Fruit fly (Drosophila melanogaster) whole organism, embryonic: ENCODE results near the gene FASN2.

ENCODE experiments used
- BEAF-32 ChIP-seq: fragments of 200-800 bp; sonication (Bioruptor generic); optimal IDR thresholded peaks from 3 replicates; lab custom pipeline; 2017; ENCODE audit warnings: missing biosample characterization, missing genetic modification characterization, mild to moderate bottlenecking, moderate library complexity, missing genetic modification reagents
- Bdp1 ChIP-seq: fragments of 200-800 bp; sonication (Bioruptor generic); optimal IDR thresholded peaks from 3 replicates; lab custom pipeline; 2016; ENCODE audit warnings: missing biosample characterization, missing genetic modification characterization
- Bgb ChIP-seq: fragments of 200-800 bp; sonication (Bioruptor generic); IDR thresholded peaks from 2 replicates; pipeline ENCODE4 v1.3.6; 2022; ENCODE audit warnings: missing biosample characterization, missing genetic modification characterization; ENCODE audit not compliant: partially characterized antibody
- CG10147 ChIP-seq: fragments of 200-800 bp; sonication (Bioruptor generic); optimal IDR thresholded peaks from 2 replicates; lab custom pipeline; 2019; ENCODE audit warnings: missing biosample characterization, mild to moderate bottlenecking, missing genetic modification characterization, moderate library complexity
- CG13123 ChIP-seq: fragments of 200-800 bp; sonication (Bioruptor generic); optimal IDR thresholded peaks from 2 replicates; lab custom pipeline; 2016; ENCODE audit warnings: missing biosample characterization, missing genetic modification characterization
- CG14860 ChIP-seq: fragments of 200-800 bp; sonication (Bioruptor generic); IDR thresholded peaks from 3 replicates; pipeline ENCODE4 v1.3.6; 2022; ENCODE audit warnings: missing biosample characterization, missing genetic modification characterization; ENCODE audit not compliant: partially characterized antibody
- CG1603 ChIP-seq: fragments of 200-800 bp; sonication (Bioruptor generic); optimal IDR thresholded peaks from 2 replicates; lab custom pipeline; 2019; ENCODE audit warnings: missing biosample characterization, mild to moderate bottlenecking, missing genetic modification characterization, moderate library complexity
- CG17912 ChIP-seq: fragments of 200-800 bp; sonication (Bioruptor generic); optimal IDR thresholded peaks from 2 replicates; lab custom pipeline; 2018; ENCODE audit warnings: missing biosample characterization, mild to moderate bottlenecking, missing genetic modification characterization
- CG2129 ChIP-seq: fragments of 200-800 bp; sonication (Bioruptor generic); IDR thresholded peaks from 2 replicates; pipeline ENCODE4 v1.3.6; 2022; ENCODE audit warnings: missing biosample characterization, missing genetic modification characterization; ENCODE audit not compliant: partially characterized antibody
- CG2712 ChIP-seq: fragments of 200-800 bp; optimal IDR thresholded peaks from 3 replicates; lab custom pipeline; 2019; ENCODE audit warnings: missing biosample characterization, mild to moderate bottlenecking, missing genetic modification characterization, moderate library complexity
- CG31224 ChIP-seq: fragments of 200-800 bp; sonication (Bioruptor generic); IDR thresholded peaks from 2 replicates; pipeline ENCODE4 v1.3.6; 2022; ENCODE audit warnings: missing biosample characterization, missing genetic modification characterization
- CG3847 ChIP-seq: fragments of 200-800 bp; sonication (Bioruptor generic); IDR thresholded peaks from 2 replicates; pipeline ENCODE4 v1.3.6; 2022; ENCODE audit warnings: missing biosample characterization, missing genetic modification characterization
- CG42726 ChIP-seq: fragments of 200-800 bp; sonication (Bioruptor generic); IDR thresholded peaks from 2 replicates; pipeline ENCODE4 v1.3.6; 2022; ENCODE audit warnings: missing biosample characterization, missing genetic modification characterization; ENCODE audit not compliant: partially characterized antibody
- CG4617 ChIP-seq: fragments of 200-800 bp; sonication (Bioruptor generic); optimal IDR thresholded peaks from 3 replicates; lab custom pipeline; 2016; ENCODE audit warnings: missing biosample characterization, missing genetic modification characterization, borderline replicate concordance
- CG4707 ChIP-seq: fragments of 200-800 bp; sonication (Bioruptor generic); optimal IDR thresholded peaks from 2 replicates; lab custom pipeline; 2018; ENCODE audit warnings: missing biosample characterization, mild to moderate bottlenecking, missing genetic modification characterization, moderate library complexity
- CG7963 ChIP-seq: fragments of 200-800 bp; sonication (Bioruptor generic); IDR thresholded peaks from 3 replicates; pipeline ENCODE4 v1.3.6; 2022; ENCODE audit warnings: missing biosample characterization, missing genetic modification characterization; ENCODE audit not compliant: partially characterized antibody
- CG8765 ChIP-seq: fragments of 200-800 bp; sonication (Bioruptor generic); IDR thresholded peaks from 2 replicates; pipeline ENCODE4 v1.3.6; 2022; ENCODE audit warnings: missing biosample characterization, missing genetic modification characterization
- CG9797 ChIP-seq: fragments of 200-800 bp; sonication (Bioruptor generic); optimal IDR thresholded peaks from 3 replicates; lab custom pipeline; 2018; ENCODE audit warnings: missing biosample characterization, mild to moderate bottlenecking, missing genetic modification characterization
- Dll ChIP-seq: fragments of 200-800 bp; sonication (Bioruptor generic); IDR thresholded peaks from 4 replicates; pipeline ENCODE4 v1.3.6; 2022; ENCODE audit warnings: missing biosample characterization, missing genetic modification characterization; ENCODE audit not compliant: partially characterized antibody
- Doc2 ChIP-seq: fragments of 200-800 bp; sonication (Bioruptor generic); IDR thresholded peaks from 2 replicates; pipeline ENCODE4 v1.3.6; 2022; ENCODE audit warnings: missing biosample characterization, missing genetic modification characterization
- Dp ChIP-seq: fragments of 200-800 bp; sonication (Bioruptor generic); optimal IDR thresholded peaks from 2 replicates; lab custom pipeline; 2018; ENCODE audit warnings: missing biosample characterization, mild to moderate bottlenecking, missing genetic modification characterization, moderate library complexity
- Drgx ChIP-seq: fragments of 200-800 bp; sonication (Bioruptor generic); IDR thresholded peaks from 2 replicates; pipeline ENCODE4 v1.3.6; 2022; ENCODE audit warnings: missing biosample characterization, missing genetic modification characterization
- HmgZ ChIP-seq: fragments of 200-800 bp; sonication (Bioruptor generic); optimal IDR thresholded peaks from 2 replicates; lab custom pipeline; 2018; ENCODE audit warnings: missing biosample characterization, mild to moderate bottlenecking, missing genetic modification characterization
- Hsf ChIP-seq: fragments of 200-800 bp; sonication (Bioruptor generic); optimal IDR thresholded peaks from 3 replicates; lab custom pipeline; 2016; ENCODE audit warnings: missing biosample characterization, missing genetic modification characterization
- Jarid2 ChIP-seq: fragments of 200-800 bp; sonication (Bioruptor generic); optimal IDR thresholded peaks from 3 replicates; lab custom pipeline; 2017; ENCODE audit warnings: mild to moderate bottlenecking, missing biosample characterization, missing genetic modification reagents, missing genetic modification characterization
- Lhr ChIP-seq: fragments of 200-800 bp; sonication (Bioruptor generic); optimal IDR thresholded peaks from 3 replicates; lab custom pipeline; 2017; ENCODE audit warnings: mild to moderate bottlenecking, missing biosample characterization, missing genetic modification reagents, missing genetic modification characterization
- MBD-R2 ChIP-seq: fragments of 200-800 bp; sonication (Bioruptor generic); IDR thresholded peaks from 2 replicates; pipeline ENCODE4 v1.3.6; 2022; ENCODE audit warnings: missing biosample characterization, missing genetic modification characterization
- MESR4 ChIP-seq: fragments of 200-800 bp; sonication (Bioruptor generic); optimal IDR thresholded peaks from 2 replicates; lab custom pipeline; 2018; ENCODE audit warnings: missing biosample characterization, mild to moderate bottlenecking, missing genetic modification characterization, moderate library complexity
- NK7.1 ChIP-seq: fragments of 200-800 bp; sonication (Bioruptor generic); optimal IDR thresholded peaks from 3 replicates; lab custom pipeline; 2016; ENCODE audit warnings: missing biosample characterization, missing genetic modification characterization
- Scr ChIP-seq: fragments of 200-800 bp; sonication (Bioruptor generic); IDR thresholded peaks from 2 replicates; pipeline ENCODE4 v1.3.6; 2022; ENCODE audit warnings: missing biosample characterization, missing genetic modification characterization; ENCODE audit not compliant: partially characterized antibody
- Sry-δ ChIP-seq: fragments of 200-800 bp; sonication (Bioruptor generic); optimal IDR thresholded peaks from 2 replicates; lab custom pipeline; 2016; ENCODE audit warnings: missing biosample characterization, missing genetic modification characterization
- abd-A ChIP-seq: fragments of 200-800 bp; sonication (Bioruptor generic); optimal IDR thresholded peaks from 3 replicates; lab custom pipeline; 2019; ENCODE audit warnings: missing biosample characterization, mild to moderate bottlenecking, missing genetic modification characterization, moderate library complexity
- aop ChIP-seq: fragments of 200-800 bp; sonication (Bioruptor generic); IDR thresholded peaks from 2 replicates; pipeline ENCODE4 v1.3.6; 2022; ENCODE audit warnings: missing biosample characterization, missing genetic modification characterization
- crp ChIP-seq, 2 experiments: fragments of 200-800 bp; sonication (Bioruptor generic); optimal IDR thresholded peaks; 2 replicates in 1 of 2; 3 replicates in 1 of 2; lab custom pipeline; 2017; ENCODE audit warnings: missing biosample characterization in 2 of 2, missing genetic modification characterization in 2 of 2, mild to moderate bottlenecking in 1 of 2, moderate library complexity in 1 of 2
- cwo ChIP-seq: fragments of 200-800 bp; sonication (Bioruptor generic); optimal IDR thresholded peaks from 3 replicates; lab custom pipeline; 2017; ENCODE audit warnings: missing biosample characterization, missing genetic modification characterization, mild to moderate bottlenecking, moderate library complexity, missing genetic modification reagents
- dpn ChIP-seq, 2 experiments: fragments of 200-800 bp; sonication (Bioruptor generic); optimal IDR thresholded peaks; 3 replicates each; lab custom pipeline; 2016; ENCODE audit warnings: missing biosample characterization in 2 of 2, missing genetic modification characterization in 2 of 2
- lab ChIP-seq: fragments of 200-800 bp; sonication (Bioruptor generic); optimal IDR thresholded peaks from 3 replicates; lab custom pipeline; 2017; ENCODE audit warnings: missing biosample characterization, missing genetic modification characterization, mild to moderate bottlenecking, moderate library complexity, missing genetic modification reagents
- mld ChIP-seq: fragments of 200-800 bp; sonication (Bioruptor generic); IDR thresholded peaks from 3 replicates; pipeline ENCODE4 v1.3.6; 2022; ENCODE audit warnings: missing biosample characterization, missing genetic modification characterization; ENCODE audit not compliant: partially characterized antibody
- nom ChIP-seq: fragments of 200-800 bp; sonication (Bioruptor generic); optimal IDR thresholded peaks from 2 replicates; lab custom pipeline; 2017; ENCODE audit warnings: missing biosample characterization, missing genetic modification characterization, mild to moderate bottlenecking, moderate library complexity, missing genetic modification reagents
- pfk ChIP-seq: fragments of 200-800 bp; sonication (Bioruptor generic); optimal IDR thresholded peaks from 2 replicates; lab custom pipeline; 2018; ENCODE audit warnings: missing biosample characterization, mild to moderate bottlenecking, missing genetic modification characterization, moderate library complexity
- phol ChIP-seq: fragments of 200-800 bp; sonication (Bioruptor generic); optimal IDR thresholded peaks from 3 replicates; lab custom pipeline; 2018; ENCODE audit warnings: missing biosample characterization, mild to moderate bottlenecking, missing genetic modification characterization, moderate library complexity
- pzg ChIP-seq: fragments of 200-800 bp; sonication (Bioruptor generic); optimal IDR thresholded peaks from 3 replicates; lab custom pipeline; 2018; ENCODE audit warnings: missing biosample characterization, mild to moderate bottlenecking, missing genetic modification characterization, moderate library complexity
- repo ChIP-seq: fragments of 200-800 bp; sonication (Bioruptor generic); optimal IDR thresholded peaks from 2 replicates; lab custom pipeline; 2016; ENCODE audit warnings: missing biosample characterization, missing genetic modification characterization
- row ChIP-seq: fragments of 200-800 bp; sonication (Bioruptor generic); IDR thresholded peaks from 3 replicates; pipeline ENCODE4 v1.3.6; 2022; ENCODE audit warnings: missing biosample characterization, missing genetic modification characterization
- sob ChIP-seq: fragments of 200-800 bp; sonication (Bioruptor generic); IDR thresholded peaks from 2 replicates; pipeline ENCODE4 v1.3.6; 2022; ENCODE audit warnings: missing biosample characterization, missing genetic modification characterization
- stwl ChIP-seq: fragments of 200-800 bp; sonication (Bioruptor generic); optimal IDR thresholded peaks from 3 replicates; lab custom pipeline; 2018; ENCODE audit warnings: missing biosample characterization, mild to moderate bottlenecking, missing genetic modification characterization, moderate library complexity
- tna ChIP-seq: fragments of 200-800 bp; sonication (Bioruptor generic); IDR thresholded peaks from 2 replicates; pipeline ENCODE4 v1.3.6; 2022; ENCODE audit warnings: missing biosample characterization, missing genetic modification characterization; ENCODE audit not compliant: partially characterized antibody
- wek ChIP-seq: fragments of 200-800 bp; sonication (Bioruptor generic); optimal IDR thresholded peaks from 3 replicates; lab custom pipeline; 2018; ENCODE audit warnings: missing biosample characterization, mild to moderate bottlenecking, missing genetic modification characterization, moderate library complexity

The FASN2 gene

DNA sequence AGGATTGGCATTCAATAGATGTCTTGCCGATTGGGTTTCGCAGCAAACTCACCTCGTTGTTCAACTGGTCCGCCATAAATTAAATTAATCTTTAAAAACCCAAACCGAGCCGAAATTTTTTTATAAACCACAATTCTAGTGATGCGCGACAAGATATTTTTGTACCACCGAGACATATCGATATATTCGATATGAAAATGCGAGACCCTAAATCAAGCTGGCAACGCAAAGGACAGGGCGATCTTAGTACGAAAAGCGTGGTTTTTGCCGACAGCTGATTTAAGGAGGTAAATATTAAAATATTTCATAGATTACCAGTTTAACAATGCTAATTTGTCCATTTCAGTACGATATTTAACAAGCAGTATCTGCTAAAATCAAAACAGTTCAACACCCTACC lies 14.7 kb upstream of the FASN2 start, which contains the start of the genes Sf3b2 and CG17219 (continued):
- TF ChIP-seq wek (GFP tag; lab: Kevin White, UChicago) (no peak), lab (GFP tag; lab: Kevin White, UChicago) (no peak), Hsf (GFP tag; lab: Kevin White, UChicago) (no peak), BEAF-32 (peak; percentile 85), CG17912 (GFP tag; lab: Kevin White, UChicago) (peak; percentile 9), Drgx (GFP tag; lab: Robert Waterston, UW) (no peak), CG1603 (tag; lab: Kevin White, UChicago) (peak; percentile 69), CG13123 (no peak), pfk (peak; percentile 22), dpn (GFP tag; optimal IDR thresholded peaks at IDR 0.05; lab: Kevin White, UChicago) (peak in 1 of 2 experiments; percentile 26), repo (GFP tag; lab: Kevin White, UChicago) (no peak), cwo (GFP tag; lab: Kevin White, UChicago) (no peak), Doc2 (no peak), CG4707 (GFP tag; lab: Kevin White, UChicago) (no peak), Bdp1 (GFP tag; lab: Kevin White, UChicago) (no peak), Bgb (GFP tag; lab: Robert Waterston, UW) (peak; percentile 72), mld (GFP tag; lab: Robert Waterston, UW) (0 out of 3 replicates have a peak, but pooled peaks have one; percentile 32), MESR4 (GFP tag; lab: Kevin White, UChicago) (peak; percentile 77), MBD-R2 (GFP tag; lab: Robert Waterston, UW) (peak; percentile 90), CG3847 (peak; percentile 54), Scr (GFP tag; lab: Robert Waterston, UW) (peak; percentile 76), CG9797 (peak; percentile 10), Dp (GFP tag; lab: Kevin White, UChicago) (peak; percentile 64), row (GFP tag; lab: Robert Waterston, UW) (peak; percentile 29; the same call in 1 of the 3 replicates), Dll (GFP tag; lab: Robert Waterston, UW) (peak; percentile 76), CG2712 (no peak), Sry-δ (GFP tag; lab: Kevin White, UChicago) (peak; percentile 91), CG7963 (peak; percentile 49; the same call in 1 of the 3 replicates), CG31224 (no peak), CG4617 (GFP tag; lab: Kevin White, UChicago) (peak; percentile 87), HmgZ (tag; lab: Kevin White, UChicago) (peak; percentile 60), phol (peak; percentile 26), sob (GFP tag; lab: Robert Waterston, UW) (peak; percentile 25; the same call in 1 of the 2 replicates), CG2129 (GFP tag; lab: Robert Waterston, UW) (peak; percentile 29; the same call in 1 of the 2 replicates), CG8765 (GFP tag; lab: Robert Waterston, UW) (no peak), abd-A (no peak), pzg (GFP tag; lab: Kevin White, UChicago) (peak; percentile 89), CG42726 (GFP tag; lab: Robert Waterston, UW) (peak; percentile 36; the same call in 1 of the 2 replicates), aop (no peak), NK7.1 (GFP tag; lab: Kevin White, UChicago) (no peak), Lhr (GFP tag; lab: Kevin White, UChicago) (no peak), CG10147 (GFP tag; lab: Kevin White, UChicago) (no peak), tna (GFP tag; lab: Robert Waterston, UW) (peak; percentile 61), stwl (tag; lab: Kevin White, UChicago) (peak; percentile 65), crp (GFP tag; optimal IDR thresholded peaks at IDR 0.05; lab: Kevin White, UChicago) (peak; percentile 26 to 85), Jarid2 (GFP tag; lab: Kevin White, UChicago) (no peak), nom (GFP tag; lab: Kevin White, UChicago) (no peak), CG14860 (GFP tag; lab: Robert Waterston, UW) (0 out of 3 replicates have a peak, but pooled peaks have one; percentile 50)
